Fruit fly (Drosophila melanogaster) whole organism, wandering third instar larva: ENCODE data around the gene CG8630.

Experiments
- Dfd ChIP-seq: fragments of >200 bp; optimal IDR thresholded peaks from 2 replicates; lab custom pipeline; 2017; ENCODE audit warnings: missing biosample characterization, missing genetic modification characterization
- HLH106 ChIP-seq: fragments of 200-800 bp; optimal IDR thresholded peaks from 3 replicates; lab custom pipeline; 2019; ENCODE audit warnings: missing biosample characterization, mild to moderate bottlenecking, missing genetic modification characterization, moderate library complexity
- Hr78 ChIP-seq: fragments of >200 bp; optimal IDR thresholded peaks from 2 replicates; lab custom pipeline; 2017; ENCODE audit warnings: missing biosample characterization, missing genetic modification characterization
- Jra ChIP-seq: sonication (Bioruptor generic); optimal IDR thresholded peaks from 2 replicates; lab custom pipeline; 2016; ENCODE audit warnings: missing biosample characterization, missing genetic modification characterization
- Myc ChIP-seq: fragments of >200 bp; optimal IDR thresholded peaks from 2 replicates; lab custom pipeline; 2017
- ey ChIP-seq: fragments of 200-800 bp; sonication (Bioruptor generic); optimal IDR thresholded peaks from 2 replicates; lab custom pipeline; 2016; ENCODE audit warnings: missing biosample characterization, missing genetic modification characterization
- h ChIP-seq: fragments of 200-800 bp; sonication (Bioruptor generic); optimal IDR thresholded peaks from 3 replicates; lab custom pipeline; 2016; ENCODE audit warnings: missing biosample characterization, mild to moderate bottlenecking, missing genetic modification characterization
- jim ChIP-seq: fragments of 175-275, 200-325 bp; sonication (Bioruptor generic); optimal IDR thresholded peaks from 2 replicates; lab custom pipeline; 2016; ENCODE audit warnings: missing biosample characterization, mild to moderate bottlenecking, missing genetic modification characterization
- lola ChIP-seq: fragments of >200 bp; optimal IDR thresholded peaks from 2 replicates; lab custom pipeline; 2017; ENCODE audit warnings: missing biosample characterization, missing genetic modification characterization
- pan ChIP-seq: fragments of >200 bp; optimal IDR thresholded peaks from 2 replicates; lab custom pipeline; 2017
- psq ChIP-seq: fragments of 200-800 bp; sonication (Bioruptor generic); optimal IDR thresholded peaks from 3 replicates; lab custom pipeline; 2017; ENCODE audit warnings: missing biosample characterization, mild to moderate bottlenecking, missing genetic modification characterization, moderate library complexity
- rgr ChIP-seq: fragments of 200-800 bp; sonication (Bioruptor generic); optimal IDR thresholded peaks from 3 replicates; lab custom pipeline; 2016; ENCODE audit warnings: missing biosample characterization, mild to moderate bottlenecking, missing genetic modification characterization

DNA sequence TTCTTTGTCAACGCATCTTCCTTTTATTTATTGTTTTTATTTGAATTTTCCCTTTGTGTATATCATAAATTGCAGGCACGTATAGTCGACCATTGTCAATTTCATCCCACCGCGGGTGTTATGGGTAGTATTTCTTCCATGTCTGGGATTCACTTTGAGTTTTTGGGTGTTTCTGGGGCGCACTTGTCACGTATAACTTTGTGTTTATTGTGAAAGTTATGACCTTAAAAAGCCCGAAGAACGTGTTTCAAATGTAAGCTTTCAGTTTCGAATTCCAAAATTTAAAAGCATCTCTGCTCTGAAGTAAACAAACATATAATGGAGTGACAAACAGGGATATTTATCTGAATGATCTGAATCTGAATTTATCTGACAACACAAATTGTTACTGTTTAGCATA lies 27.1 kb downstream of the CG8630 start:
- TF ChIP-seq pan (lab: Kevin White, UChicago) (no peak), Dfd (no peak), Myc (lab: Kevin White, UChicago) (no peak), ey (GFP tag; lab: Kevin White, UChicago) (no peak), Jra (no peak), psq (no peak), Hr78 (GFP tag; lab: Kevin White, UChicago) (no peak), rgr (GFP tag; lab: Kevin White, UChicago) (no peak), lola (GFP tag; lab: Kevin White, UChicago) (no peak), HLH106 (tag; lab: Kevin White, UChicago) (no peak), h (GFP tag; lab: Kevin White, UChicago) (no peak), jim (GFP tag; lab: Kevin White, UChicago) (no peak)
